Fruit fly (Drosophila melanogaster) whole organism, embryonic: ENCODE measurements around the gene red.
A peak's percentile ranks its signal among the peaks of the same experiment; 100 is the strongest.

Source experiments
- Adf1 ChIP-seq: fragments of 200-800 bp; sonication (Bioruptor generic); IDR thresholded peaks from 2 replicates; pipeline ENCODE4 v1.3.6; 2022; ENCODE audit warnings: missing biosample characterization, missing genetic modification characterization
- Antp ChIP-seq: fragments of 200-800 bp; sonication (Bioruptor generic); optimal IDR thresholded peaks from 3 replicates; lab custom pipeline; 2016; ENCODE audit warnings: missing biosample characterization, missing genetic modification characterization
- CG11504 ChIP-seq: fragments of 200-800 bp; sonication (Bioruptor generic); optimal IDR thresholded peaks from 3 replicates; lab custom pipeline; 2019; ENCODE audit warnings: missing biosample characterization, mild to moderate bottlenecking, missing genetic modification characterization, moderate library complexity
- CG12219 ChIP-seq: fragments of 200-800 bp; sonication (Bioruptor generic); optimal IDR thresholded peaks from 3 replicates; lab custom pipeline; 2018; ENCODE audit warnings: missing biosample characterization, mild to moderate bottlenecking, missing genetic modification characterization
- CG12744 ChIP-seq: fragments of 200-800 bp; sonication (Bioruptor generic); optimal IDR thresholded peaks from 2 replicates; lab custom pipeline; 2016; ENCODE audit warnings: missing biosample characterization, missing genetic modification characterization
- CG13894 ChIP-seq: fragments of 200-800 bp; sonication (Bioruptor generic); optimal IDR thresholded peaks from 3 replicates; lab custom pipeline; 2018; ENCODE audit warnings: missing biosample characterization, mild to moderate bottlenecking, missing genetic modification characterization, moderate library complexity
- CG17385 ChIP-seq: fragments of 200-800 bp; sonication (Bioruptor generic); optimal IDR thresholded peaks from 3 replicates; lab custom pipeline; 2018; ENCODE audit warnings: missing biosample characterization, mild to moderate bottlenecking, missing genetic modification characterization
- CG18262 ChIP-seq: fragments of 200-800 bp; optimal IDR thresholded peaks from 3 replicates; lab custom pipeline; 2019; ENCODE audit warnings: missing biosample characterization, mild to moderate bottlenecking, missing genetic modification characterization, moderate library complexity
- CG18599 ChIP-seq: fragments of 200-800 bp; sonication (Bioruptor generic); optimal IDR thresholded peaks from 3 replicates; lab custom pipeline; 2017; ENCODE audit warnings: missing biosample characterization, missing genetic modification characterization, mild to moderate bottlenecking, moderate library complexity, missing genetic modification reagents
- CG2202 ChIP-seq: fragments of 200-800 bp; sonication (Bioruptor generic); optimal IDR thresholded peaks from 2 replicates; lab custom pipeline; 2018; ENCODE audit warnings: missing biosample characterization, mild to moderate bottlenecking, missing genetic modification characterization
- CG2678 ChIP-seq: fragments of 200-800 bp; sonication (Bioruptor generic); optimal IDR thresholded peaks from 3 replicates; lab custom pipeline; 2019; ENCODE audit warnings: missing biosample characterization, mild to moderate bottlenecking, missing genetic modification characterization, moderate library complexity
- CG34422 ChIP-seq: fragments of 200-800 bp; sonication (Bioruptor generic); IDR thresholded peaks from 3 replicates; pipeline ENCODE4 v1.3.6; 2022; ENCODE audit warnings: missing biosample characterization, missing genetic modification characterization
- CG4820 ChIP-seq: fragments of 200-800 bp; sonication (Bioruptor generic); optimal IDR thresholded peaks from 3 replicates; lab custom pipeline; 2016; ENCODE audit warnings: missing biosample characterization, missing genetic modification characterization
- CG6175 ChIP-seq: fragments of 200-800 bp; sonication (Bioruptor generic); IDR thresholded peaks from 3 replicates; pipeline ENCODE4 v1.3.6; 2022; ENCODE audit warnings: missing biosample characterization, missing genetic modification characterization
- CG6689 ChIP-seq: fragments of 200-800 bp; sonication (Bioruptor generic); IDR thresholded peaks from 2 replicates; pipeline ENCODE4 v1.3.6; 2022; ENCODE audit warnings: missing biosample characterization, missing genetic modification characterization
- CG6791 ChIP-seq: fragments of 200-800 bp; sonication (Bioruptor generic); IDR thresholded peaks from 3 replicates; pipeline ENCODE4 v1.3.6; 2022; ENCODE audit warnings: missing biosample characterization, missing genetic modification characterization; ENCODE audit not compliant: partially characterized antibody
- CG7839 ChIP-seq: fragments of 200-800 bp; sonication (Bioruptor generic); optimal IDR thresholded peaks from 3 replicates; lab custom pipeline; 2018; ENCODE audit warnings: missing biosample characterization, mild to moderate bottlenecking, missing genetic modification characterization, moderate library complexity
- CG8281 ChIP-seq: fragments of 200-800 bp; sonication (Bioruptor generic); optimal IDR thresholded peaks from 2 replicates; lab custom pipeline; 2018; ENCODE audit warnings: missing biosample characterization, mild to moderate bottlenecking, missing genetic modification characterization, moderate library complexity
- CHES-1-like ChIP-seq: fragments of 200-800 bp; sonication (Bioruptor generic); optimal IDR thresholded peaks from 2 replicates; lab custom pipeline; 2016; ENCODE audit warnings: missing biosample characterization, missing genetic modification characterization
- Camta ChIP-seq: fragments of 200-800 bp; sonication (Bioruptor generic); optimal IDR thresholded peaks from 2 replicates; lab custom pipeline; 2016; ENCODE audit warnings: missing biosample characterization, missing genetic modification characterization
- CrebB ChIP-seq: fragments of 200-800 bp; sonication (Bioruptor generic); optimal IDR thresholded peaks from 3 replicates; lab custom pipeline; 2018; ENCODE audit warnings: missing biosample characterization, mild to moderate bottlenecking, missing genetic modification characterization
- Dfd ChIP-seq, 2 experiments: fragments of >200 bp; optimal IDR thresholded peaks; 2 replicates each; lab custom pipeline; 2017; ENCODE audit warnings: missing biosample characterization in 2 of 2, missing genetic modification characterization in 2 of 2
- Drgx ChIP-seq: fragments of 200-800 bp; sonication (Bioruptor generic); IDR thresholded peaks from 2 replicates; pipeline ENCODE4 v1.3.6; 2022; ENCODE audit warnings: missing biosample characterization, missing genetic modification characterization
- E2f1 ChIP-seq: fragments of 200-800 bp; sonication (Bioruptor generic); IDR thresholded peaks from 2 replicates; pipeline ENCODE4 v1.3.6; 2022; ENCODE audit warnings: missing biosample characterization, missing genetic modification characterization
- Fer3 ChIP-seq: fragments of 200-800 bp; sonication (Bioruptor generic); optimal IDR thresholded peaks from 2 replicates; lab custom pipeline; 2018; ENCODE audit warnings: missing biosample characterization, mild to moderate bottlenecking, missing genetic modification characterization, moderate library complexity
- Gug ChIP-seq: fragments of 200-800 bp; sonication (Bioruptor generic); IDR thresholded peaks from 4 replicates; pipeline ENCODE4 v1.3.6; 2022; ENCODE audit warnings: missing biosample characterization, missing genetic modification characterization
- HLH4C ChIP-seq: fragments of 200-800 bp; sonication (Bioruptor generic); IDR thresholded peaks from 3 replicates; pipeline ENCODE4 v1.3.6; 2022; ENCODE audit warnings: missing biosample characterization, missing genetic modification characterization; ENCODE audit not compliant: partially characterized antibody
- Hey ChIP-seq: fragments of 200-800 bp; sonication (Bioruptor generic); optimal IDR thresholded peaks from 3 replicates; lab custom pipeline; 2018; ENCODE audit warnings: missing biosample characterization, mild to moderate bottlenecking, missing genetic modification characterization
- HmgZ ChIP-seq: fragments of 200-800 bp; sonication (Bioruptor generic); optimal IDR thresholded peaks from 2 replicates; lab custom pipeline; 2018; ENCODE audit warnings: missing biosample characterization, mild to moderate bottlenecking, missing genetic modification characterization
- Hmx ChIP-seq: fragments of 200-800 bp; sonication (Bioruptor generic); optimal IDR thresholded peaks from 2 replicates; lab custom pipeline; 2016; ENCODE audit warnings: missing biosample characterization, missing genetic modification characterization
- Hr39 ChIP-seq: fragments of >200 bp; optimal IDR thresholded peaks from 2 replicates; lab custom pipeline; 2017
- Hsf ChIP-seq: fragments of 200-800 bp; sonication (Bioruptor generic); optimal IDR thresholded peaks from 3 replicates; lab custom pipeline; 2016; ENCODE audit warnings: missing biosample characterization, missing genetic modification characterization
- Rx ChIP-seq: fragments of 200-800 bp; sonication (Bioruptor generic); IDR thresholded peaks from 2 replicates; pipeline ENCODE4 v1.3.6; 2022; ENCODE audit warnings: missing biosample characterization, missing genetic modification characterization
- ash1 ChIP-seq: fragments of 200-800 bp; sonication (Bioruptor generic); optimal IDR thresholded peaks from 2 replicates; lab custom pipeline; 2018; ENCODE audit warnings: missing biosample characterization, mild to moderate bottlenecking, missing genetic modification characterization
- bsh ChIP-seq, 2 experiments: fragments of 200-800 bp; sonication (Bioruptor generic); optimal IDR thresholded peaks; 2 replicates each; lab custom pipeline; 2017 to 2018; ENCODE audit warnings: mild to moderate bottlenecking in 2 of 2, missing biosample characterization in 2 of 2, missing genetic modification characterization in 2 of 2, moderate library complexity in 1 of 2
- cg ChIP-seq: fragments of 200-800 bp; sonication (Bioruptor generic); optimal IDR thresholded peaks from 3 replicates; lab custom pipeline; 2019; ENCODE audit warnings: missing biosample characterization, mild to moderate bottlenecking, missing genetic modification characterization, moderate library complexity
- dmrt99B ChIP-seq: fragments of 200-800 bp; sonication (Bioruptor generic); optimal IDR thresholded peaks from 2 replicates; lab custom pipeline; 2018; ENCODE audit warnings: missing biosample characterization, mild to moderate bottlenecking, missing genetic modification characterization, moderate library complexity
- gcm2 ChIP-seq: fragments of 200-800 bp; sonication (Bioruptor generic); optimal IDR thresholded peaks from 2 replicates; lab custom pipeline; 2016; ENCODE audit warnings: missing biosample characterization, missing genetic modification characterization
- gfzf ChIP-seq: fragments of 200-800 bp; sonication (Bioruptor generic); optimal IDR thresholded peaks from 2 replicates; lab custom pipeline; 2016; ENCODE audit warnings: missing biosample characterization, mild to moderate bottlenecking, missing genetic modification characterization, moderate library complexity
- gro ChIP-seq: fragments of 200-800 bp; sonication (Bioruptor generic); optimal IDR thresholded peaks from 2 replicates; lab custom pipeline; 2016; ENCODE audit warnings: missing biosample characterization, missing genetic modification characterization
- her ChIP-seq: fragments of 200-800 bp; sonication (Bioruptor generic); optimal IDR thresholded peaks from 2 replicates; lab custom pipeline; 2016; ENCODE audit warnings: missing biosample characterization, missing genetic modification characterization
- inv ChIP-seq: fragments of 200-800 bp; sonication (Bioruptor generic); IDR thresholded peaks from 2 replicates; pipeline ENCODE4 v1.3.6; 2022; ENCODE audit warnings: missing biosample characterization, missing genetic modification characterization; ENCODE audit not compliant: partially characterized antibody
- kah ChIP-seq: fragments of 200-800 bp; sonication (Bioruptor generic); optimal IDR thresholded peaks from 2 replicates; lab custom pipeline; 2018; ENCODE audit warnings: missing biosample characterization, mild to moderate bottlenecking, missing genetic modification characterization
- mld ChIP-seq: fragments of 200-800 bp; sonication (Bioruptor generic); IDR thresholded peaks from 3 replicates; pipeline ENCODE4 v1.3.6; 2022; ENCODE audit warnings: missing biosample characterization, missing genetic modification characterization; ENCODE audit not compliant: partially characterized antibody
- pho ChIP-seq: fragments of 200-800 bp; sonication (Bioruptor generic); optimal IDR thresholded peaks from 2 replicates; lab custom pipeline; 2016; ENCODE audit warnings: missing biosample characterization, missing genetic modification characterization
- rib ChIP-seq: fragments of 200-800 bp; sonication (Bioruptor generic); IDR thresholded peaks from 2 replicates; pipeline ENCODE4 v1.3.6; 2022; ENCODE audit warnings: missing biosample characterization, missing genetic modification characterization
- salm ChIP-seq: fragments of 200-800 bp; sonication (Bioruptor generic); optimal IDR thresholded peaks from 2 replicates; lab custom pipeline; 2018; ENCODE audit warnings: missing biosample characterization, mild to moderate bottlenecking, missing genetic modification characterization
- seq ChIP-seq: fragments of 200-800 bp; sonication (Bioruptor generic); IDR thresholded peaks from 2 replicates; pipeline ENCODE4 v1.3.6; 2022; ENCODE audit warnings: missing biosample characterization, missing genetic modification characterization
- stc ChIP-seq: fragments of 200-800 bp; sonication (Bioruptor generic); IDR thresholded peaks from 2 replicates; pipeline ENCODE4 v1.3.6; 2022; ENCODE audit warnings: missing biosample characterization, missing genetic modification characterization
- sug ChIP-seq: fragments of 200-800 bp; optimal IDR thresholded peaks from 2 replicates; lab custom pipeline; 2019; ENCODE audit warnings: missing biosample characterization, mild to moderate bottlenecking, missing genetic modification characterization, moderate library complexity
- tgo ChIP-seq: fragments of 200-800 bp; sonication (Bioruptor generic); IDR thresholded peaks from 3 replicates; pipeline ENCODE4 v1.3.6; 2022; ENCODE audit warnings: missing biosample characterization, missing genetic modification characterization
- yki ChIP-seq: fragments of >200 bp; optimal IDR thresholded peaks from 3 replicates; lab custom pipeline; 2018

red gene

DNA sequence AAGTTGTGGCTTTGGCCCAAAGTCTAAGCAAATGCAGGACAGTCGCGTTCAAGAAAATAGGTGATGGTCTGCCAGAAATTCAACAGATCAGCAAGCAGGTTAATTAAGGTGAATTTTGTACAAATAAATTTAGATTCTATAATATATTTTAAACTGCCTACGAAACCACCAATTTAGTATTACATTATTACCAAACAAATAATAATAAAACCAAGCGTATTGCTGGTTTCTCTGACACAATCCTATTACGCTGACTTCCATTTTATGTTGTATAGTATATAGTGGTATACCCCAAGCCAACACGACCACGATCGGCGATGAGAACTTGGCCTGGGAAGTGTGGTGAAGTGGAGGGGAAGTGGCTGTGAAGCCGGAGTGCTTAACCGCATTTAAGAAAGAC, 2.6 kb downstream of the red start (continued):
- no peak for TF ChIP-seq pho (GFP tag; lab: Kevin White, UChicago)
- TF ChIP-seq CG11504 (tag; lab: Kevin White, UChicago) = peak; percentile 54
- no peak for TF ChIP-seq CG13894 (tag; lab: Kevin White, UChicago)
- no peak for TF ChIP-seq cg (GFP tag; lab: Kevin White, UChicago)
- no peak for TF ChIP-seq salm (tag; lab: Kevin White, UChicago)
- no peak for TF ChIP-seq seq (GFP tag; lab: Robert Waterston, UW)
- TF ChIP-seq Hmx (GFP tag; lab: Kevin White, UChicago) = no peak
- peak; percentile 26 for TF ChIP-seq CG7839 (tag; lab: Kevin White, UChicago)
- TF ChIP-seq CG12219 (GFP tag; lab: Kevin White, UChicago) = no peak
- TF ChIP-seq Fer3 (tag; lab: Kevin White, UChicago) = peak; percentile 7
- TF ChIP-seq Adf1 (GFP tag; lab: Robert Waterston, UW) = no peak
- TF ChIP-seq CG6689 = no peak
- peak; percentile 46 for TF ChIP-seq CG2678 (tag; lab: Kevin White, UChicago)
- no peak for TF ChIP-seq mld
- TF ChIP-seq stc (GFP tag; lab: Robert Waterston, UW) = no peak
- no peak for TF ChIP-seq CrebB
- no peak for TF ChIP-seq Hr39 (lab: Kevin White, UChicago)
- TF ChIP-seq CG18599 = peak; percentile 49
- peak; percentile 19 for TF ChIP-seq dmrt99B (tag; lab: Kevin White, UChicago)
- no peak for TF ChIP-seq CG2202 (tag; lab: Kevin White, UChicago)
- no peak for TF ChIP-seq HmgZ (tag; lab: Kevin White, UChicago)
- TF ChIP-seq tgo = no peak
- no peak for TF ChIP-seq sug
- no peak for TF ChIP-seq Gug (GFP tag; lab: Robert Waterston, UW)
- TF ChIP-seq CG12744 (GFP tag; lab: Kevin White, UChicago) = no peak
- no peak for TF ChIP-seq kah (GFP tag; lab: Kevin White, UChicago)
- TF ChIP-seq ash1 (GFP tag; lab: Kevin White, UChicago) = no peak
- TF ChIP-seq CG6791 (GFP tag; lab: Robert Waterston, UW) = no peak
- TF ChIP-seq CG4820 (GFP tag; lab: Kevin White, UChicago) = no peak
- TF ChIP-seq gcm2 (GFP tag; lab: Kevin White, UChicago) = no peak
- no peak for TF ChIP-seq Dfd (GFP tag; optimal IDR thresholded peaks at IDR 0.05; lab: Kevin White, UChicago)
- no peak for TF ChIP-seq her (GFP tag; lab: Kevin White, UChicago)
- TF ChIP-seq yki (lab: Kevin White, UChicago) = no peak
- no peak for TF ChIP-seq Hey (tag; lab: Kevin White, UChicago)
- TF ChIP-seq Hsf (GFP tag; lab: Kevin White, UChicago) = no peak
- TF ChIP-seq CG34422 (GFP tag; lab: Robert Waterston, UW) = no peak
- TF ChIP-seq E2f1 = no peak
- TF ChIP-seq Antp (GFP tag; lab: Kevin White, UChicago) = no peak
- TF ChIP-seq Camta (GFP tag; lab: Kevin White, UChicago) = no peak
- TF ChIP-seq rib = no peak

DNA sequence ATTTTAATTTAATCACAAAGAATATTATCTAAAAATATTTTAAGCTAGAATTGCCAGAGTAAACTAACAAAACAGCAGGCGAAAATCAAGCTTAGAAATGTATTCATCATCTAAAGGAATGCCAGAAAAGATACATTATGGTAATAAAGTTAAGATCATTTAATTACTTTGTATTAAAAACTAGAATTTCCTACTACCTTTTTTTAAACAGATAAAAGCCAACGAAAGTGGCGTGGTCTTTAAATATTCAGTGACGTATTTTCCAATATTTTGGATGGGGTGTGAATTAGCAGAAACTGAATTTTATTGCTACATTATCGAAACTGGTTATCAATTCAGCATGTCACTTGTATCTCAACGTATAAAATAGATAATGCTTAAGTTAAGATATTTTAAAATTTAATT, 3.4 kb downstream of the red start:
- TF ChIP-seq bsh (GFP tag; optimal IDR thresholded peaks at IDR 0.05; lab: Kevin White, UChicago) (peak in 1 of 2 experiments; percentile 34), gfzf (no peak), inv (GFP tag; lab: Robert Waterston, UW) (no peak), HLH4C (GFP tag; lab: Robert Waterston, UW) (no peak), Rx (GFP tag; lab: Robert Waterston, UW) (no peak), CG18262 (no peak), gro (no peak), CG6175 (GFP tag; lab: Robert Waterston, UW) (no peak), CG8281 (no peak), CHES-1-like (GFP tag; lab: Kevin White, UChicago) (no peak), CG17385 (no peak), Drgx (GFP tag; lab: Robert Waterston, UW) (peak; percentile 7; the same call in 1 of the 2 replicates)
